Worm (Caenorhabditis elegans): ENCODE results near the gene tmem-17.

DNA sequence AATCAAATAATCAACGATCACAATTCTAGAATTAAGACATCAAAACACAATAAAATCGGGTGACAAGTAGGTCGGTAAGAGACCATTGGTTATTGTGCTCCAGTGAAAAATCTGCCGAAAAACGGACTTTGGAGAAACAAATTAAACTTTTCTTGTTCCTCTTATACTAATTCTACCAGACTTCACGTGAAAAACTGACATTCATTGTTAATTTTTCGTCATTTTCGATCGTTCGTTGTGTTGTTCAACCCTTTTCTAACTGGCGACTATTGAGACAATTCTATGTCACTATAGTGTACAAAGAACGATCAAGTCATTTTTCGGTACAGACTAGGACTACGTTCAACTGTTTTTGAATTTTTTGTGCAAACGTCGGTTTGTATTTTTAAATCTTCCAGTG is 50.4 kb downstream of the tmem-17 start:
- TF ChIP-seq ztf-29 (GFP tag; IDR thresholded peaks at IDR 0.05): no peak
- no peak for TF ChIP-seq flt-1 (GFP tag; IDR thresholded peaks at IDR 0.05)
- TF ChIP-seq T22C8.4 (GFP tag; IDR thresholded peaks at IDR 0.05): no peak
- no peak for TF ChIP-seq ref-1 (GFP tag; conservative IDR thresholded peaks at IDR 0.05)
- TF ChIP-seq tab-1 (GFP tag; IDR thresholded peaks at IDR 0.05): no peak
- TF ChIP-seq ztf-23 (GFP tag; IDR thresholded peaks at IDR 0.05): no peak
- TF ChIP-seq cog-1 (tag; optimal IDR thresholded peaks at IDR 0.05): no peak
